Fruit fly (Drosophila melanogaster): Measurements from ENCODE around the gene Dph4.
A peak's percentile ranks its signal among the peaks of the same experiment; 100 is the strongest.

Gene Dph4

dm6 chr3R:5592009-5592572, 31.8 kb downstream of the Dph4 start (continued):
- TF ChIP-seq CG10274 (GFP tag; optimal IDR thresholded peaks at IDR 0.05) (no peak), Side (GFP tag; optimal IDR thresholded peaks at IDR 0.05) (no peak), Usf (GFP tag; optimal IDR thresholded peaks at IDR 0.05) (peak; percentile 91), jing (GFP tag; optimal IDR thresholded peaks at IDR 0.05) (no peak), Nf-YC (tag; optimal IDR thresholded peaks at IDR 0.05) (peak; percentile 63), HmgZ (tag; optimal IDR thresholded peaks at IDR 0.05) (peak; percentile 31), NfI (GFP tag; optimal IDR thresholded peaks at IDR 0.05) (no peak), amos (GFP tag; IDR thresholded peaks at IDR 0.05; ENCODE audit: partially characterized antibody) (peak; percentile 33; the same call in 1 of the 2 replicates), CG15073 (GFP tag; optimal IDR thresholded peaks at IDR 0.05) (no peak), B-H2 (GFP tag; optimal IDR thresholded peaks at IDR 0.05) (peak; percentile 28), CG8359 (GFP tag; optimal IDR thresholded peaks at IDR 0.05; ENCODE audit: borderline replicate concordance) (no peak), mirr (GFP tag; optimal IDR thresholded peaks at IDR 0.05) (peak; percentile 24), CG8290 (GFP tag; optimal IDR thresholded peaks at IDR 0.05) (no peak), CG8290 (tag; optimal IDR thresholded peaks at IDR 0.05) (peak in 1 of 2 experiments; percentile 19), eyg (GFP tag; optimal IDR thresholded peaks at IDR 0.05) (no peak), CG34376 (GFP tag; optimal IDR thresholded peaks at IDR 0.05) (peak; percentile 5), CG10543 (GFP tag; optimal IDR thresholded peaks at IDR 0.05) (peak; percentile 13), CG10321 (GFP tag; IDR thresholded peaks at IDR 0.05) (peak; percentile 96), gem (tag; optimal IDR thresholded peaks at IDR 0.05) (no peak), CG8478 (optimal IDR thresholded peaks at IDR 0.05) (peak; percentile 17), CG3281 (GFP tag; optimal IDR thresholded peaks at IDR 0.05) (peak; percentile 3), Pdp1 (GFP tag; optimal IDR thresholded peaks at IDR 0.05) (peak in 1 of 2 experiments; percentile 64), Hey (tag; optimal IDR thresholded peaks at IDR 0.05) (no peak), kay (GFP tag; optimal IDR thresholded peaks at IDR 0.05) (no peak), phol (tag; optimal IDR thresholded peaks at IDR 0.05) (peak; percentile 28), kah (GFP tag; optimal IDR thresholded peaks at IDR 0.05) (no peak), dimm (GFP tag; IDR thresholded peaks at IDR 0.05) (no peak), CG4617 (GFP tag; optimal IDR thresholded peaks at IDR 0.05; ENCODE audit: borderline replicate concordance) (peak; percentile 47), fd64A (GFP tag; optimal IDR thresholded peaks at IDR 0.05) (no peak), nerfin-2 (GFP tag; IDR thresholded peaks at IDR 0.05; ENCODE audit: partially characterized antibody) (0 out of 2 replicates have a peak, but pooled peaks have one; percentile 28), vfl (GFP tag; optimal IDR thresholded peaks at IDR 0.05) (no peak), aop (GFP tag; IDR thresholded peaks at IDR 0.05) (no peak), HLH4C (GFP tag; IDR thresholded peaks at IDR 0.05; ENCODE audit: partially characterized antibody) (peak; percentile 45; the same call in 1 of the 3 replicates), CG12659 (GFP tag; optimal IDR thresholded peaks at IDR 0.05) (no peak), MESR4 (GFP tag; optimal IDR thresholded peaks at IDR 0.05) (peak; percentile 13), YL-1 (GFP tag; optimal IDR thresholded peaks at IDR 0.05) (peak; percentile 78), sr (GFP tag; IDR thresholded peaks at IDR 0.05) (peak; percentile 67; the same call in 2 of the 3 replicates), CkIIα-i1 (GFP tag; IDR thresholded peaks at IDR 0.05) (no peak), insv (GFP tag; optimal IDR thresholded peaks at IDR 0.05) (peak; percentile 43 to 88), hb (GFP tag; IDR thresholded peaks at IDR 0.05; ENCODE audit: partially characterized antibody) (no peak), CG10959 (GFP tag; IDR thresholded peaks at IDR 0.05) (no peak), Rfx (GFP tag; IDR thresholded peaks at IDR 0.05) (no peak), Deaf1 (tag; optimal IDR thresholded peaks at IDR 0.05) (peak; percentile 41), ash1 (GFP tag; optimal IDR thresholded peaks at IDR 0.05) (no peak), sug (tag; optimal IDR thresholded peaks at IDR 0.05) (peak; percentile 57), bigmax (GFP tag; optimal IDR thresholded peaks at IDR 0.05) (peak; percentile 13), bcd (GFP tag; optimal IDR thresholded peaks at IDR 0.05) (no peak)
